Worm (Caenorhabditis elegans): ENCODE data around the gene cutl-19.

The cutl-19 gene

ce11 chrIII:5229511-5230250 lies 12.3 kb upstream of the cutl-19 start:
- TF ChIP-seq dao-5 (tag; optimal IDR thresholded peaks at IDR 0.05): no peak
- no peak for TF ChIP-seq W03F9.2 (tag; optimal IDR thresholded peaks at IDR 0.05)
- no peak for TF ChIP-seq him-1 (tag; optimal IDR thresholded peaks at IDR 0.05)

ce11 chrIII:5228839-5229238 lies 11.4 kb upstream of the cutl-19 start:
- TF ChIP-seq him-1 (tag; optimal IDR thresholded peaks at IDR 0.05): no peak
- no peak for TF ChIP-seq W03F9.2 (tag; optimal IDR thresholded peaks at IDR 0.05)
- TF ChIP-seq dao-5 (tag; optimal IDR thresholded peaks at IDR 0.05): no peak

- TF ChIP-seq him-1 (tag; optimal IDR thresholded peaks at IDR 0.05) (peak; percentile 7), dao-5 (tag; optimal IDR thresholded peaks at IDR 0.05) (no peak), W03F9.2 (tag; optimal IDR thresholded peaks at IDR 0.05) (peak; percentile 89)
Measured at ce11 chrIII:5227831-5228467, 10.5 kb upstream of the cutl-19 start, which contains the start of the genes C34E10.12, C34E10.10 and atp-2. Gene C34E10.12 (minus strand): TSS chrIII:5227881. Gene C34E10.10 (minus strand): TSS chrIII:5227884. Gene atp-2 (plus strand): TSS chrIII:5228417.

- TF ChIP-seq dao-5 (tag; optimal IDR thresholded peaks at IDR 0.05): no peak
- TF ChIP-seq him-1 (tag; optimal IDR thresholded peaks at IDR 0.05): no peak
- TF ChIP-seq W03F9.2 (tag; optimal IDR thresholded peaks at IDR 0.05): peak; percentile 17
Measured at ce11 chrIII:5225321-5225720, 7.9 kb upstream of the cutl-19 start, which contains the start of gene nex-1. Gene nex-1 (plus strand): TSS chrIII:5225621.

ce11 chrIII:5224908-5225307 lies 7.5 kb upstream of the cutl-19 start:
- TF ChIP-seq him-1 (tag; optimal IDR thresholded peaks at IDR 0.05) (no peak), dao-5 (tag; optimal IDR thresholded peaks at IDR 0.05) (no peak), W03F9.2 (tag; optimal IDR thresholded peaks at IDR 0.05) (no peak)

ce11 chrIII:5222777-5223176 lies 5.4 kb upstream of the cutl-19 start:
- TF ChIP-seq W03F9.2 (tag; optimal IDR thresholded peaks at IDR 0.05) (no peak), dao-5 (tag; optimal IDR thresholded peaks at IDR 0.05) (no peak), him-1 (tag; optimal IDR thresholded peaks at IDR 0.05) (no peak)

DNA sequence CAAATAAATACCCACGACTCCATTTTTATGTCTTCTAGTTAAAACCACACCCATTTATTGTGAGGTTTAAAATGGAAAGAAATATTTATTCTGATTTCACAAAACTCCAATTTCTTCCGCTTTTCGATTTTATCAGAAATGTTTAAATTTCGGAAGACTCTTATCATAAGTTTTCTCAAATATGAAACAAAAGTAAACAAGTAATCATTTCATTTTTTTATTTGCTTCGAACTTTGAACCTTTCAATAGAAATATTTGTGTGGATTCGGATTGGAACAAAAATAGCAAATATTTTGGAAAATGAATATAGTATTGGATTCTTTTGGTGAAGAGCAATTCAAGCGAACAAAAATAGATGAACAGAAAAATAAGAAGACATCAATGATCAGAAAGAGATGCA lies 4.4 kb upstream of the cutl-19 start:
- no peak for TF ChIP-seq W03F9.2 (tag; optimal IDR thresholded peaks at IDR 0.05)
- no peak for TF ChIP-seq dao-5 (tag; optimal IDR thresholded peaks at IDR 0.05)
- TF ChIP-seq him-1 (tag; optimal IDR thresholded peaks at IDR 0.05): no peak

- no peak for TF ChIP-seq him-1 (tag; optimal IDR thresholded peaks at IDR 0.05)
- TF ChIP-seq W03F9.2 (tag; optimal IDR thresholded peaks at IDR 0.05): no peak
- no peak for TF ChIP-seq dao-5 (tag; optimal IDR thresholded peaks at IDR 0.05)
Measured at ce11 chrIII:5218687-5219086, 1.3 kb upstream of the cutl-19 start, which contains the start of gene ZC155.2. Gene ZC155.2 (plus strand): TSS chrIII:5218987.

ce11 chrIII:5215375-5215774 lies 2.0 kb downstream of the cutl-19 start, which contains the start of gene ZC155.4:
Gene ZC155.4 (minus strand): TSS chrIII:5215475.
- TF ChIP-seq W03F9.2 (tag; optimal IDR thresholded peaks at IDR 0.05): no peak

ce11 chrIII:5214162-5214561 lies 3.2 kb downstream of the cutl-19 start:
- TF ChIP-seq dao-5 (tag; optimal IDR thresholded peaks at IDR 0.05) (no peak), W03F9.2 (tag; optimal IDR thresholded peaks at IDR 0.05) (no peak), him-1 (tag; optimal IDR thresholded peaks at IDR 0.05) (no peak)

- TF ChIP-seq dao-5 (tag; optimal IDR thresholded peaks at IDR 0.05): peak; percentile 81
- TF ChIP-seq W03F9.2 (tag; optimal IDR thresholded peaks at IDR 0.05): peak; percentile 46
Measured at ce11 chrIII:5211137-5211648, 6.2 kb downstream of the cutl-19 start.

DNA sequence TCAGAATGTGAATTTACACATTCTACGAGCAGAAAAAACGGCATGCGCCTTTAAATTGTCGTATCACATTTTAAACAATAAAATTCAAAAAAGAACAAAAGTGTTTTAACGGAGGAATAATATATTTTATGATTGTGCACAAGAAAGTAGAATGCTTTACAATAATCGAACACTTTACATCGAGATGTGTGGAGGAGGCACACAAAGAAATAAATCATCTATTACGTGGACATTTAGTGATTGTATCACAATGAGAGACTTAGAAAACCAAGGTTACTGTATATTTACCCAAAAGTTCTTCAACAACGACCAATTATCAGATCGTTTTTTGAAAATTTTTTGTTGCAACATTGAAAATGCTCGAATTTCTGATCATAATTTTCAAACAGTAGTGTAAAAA lies 7.1 kb downstream of the cutl-19 start:
- TF ChIP-seq W03F9.2 (tag; optimal IDR thresholded peaks at IDR 0.05) (no peak), him-1 (tag; optimal IDR thresholded peaks at IDR 0.05) (no peak)

ce11 chrIII:5208992-5209391 lies 8.4 kb downstream of the cutl-19 start, which contains the start of gene syx-16:
Gene syx-16 (minus strand): TSS chrIII:5209109.
- TF ChIP-seq him-1 (tag; optimal IDR thresholded peaks at IDR 0.05) (no peak), dao-5 (tag; optimal IDR thresholded peaks at IDR 0.05) (no peak), W03F9.2 (tag; optimal IDR thresholded peaks at IDR 0.05) (no peak)

ce11 chrIII:5206861-5207414 lies 10.5 kb downstream of the cutl-19 start, which contains the start of gene morc-1:
Gene morc-1 (minus strand): TSS chrIII:5206911.
- TF ChIP-seq dao-5 (tag; optimal IDR thresholded peaks at IDR 0.05) (no peak), W03F9.2 (tag; optimal IDR thresholded peaks at IDR 0.05) (no peak), him-1 (tag; optimal IDR thresholded peaks at IDR 0.05) (no peak)
